Worm (Caenorhabditis elegans): ENCODE results near the gene sdc-3.

The sdc-3 gene

DNA sequence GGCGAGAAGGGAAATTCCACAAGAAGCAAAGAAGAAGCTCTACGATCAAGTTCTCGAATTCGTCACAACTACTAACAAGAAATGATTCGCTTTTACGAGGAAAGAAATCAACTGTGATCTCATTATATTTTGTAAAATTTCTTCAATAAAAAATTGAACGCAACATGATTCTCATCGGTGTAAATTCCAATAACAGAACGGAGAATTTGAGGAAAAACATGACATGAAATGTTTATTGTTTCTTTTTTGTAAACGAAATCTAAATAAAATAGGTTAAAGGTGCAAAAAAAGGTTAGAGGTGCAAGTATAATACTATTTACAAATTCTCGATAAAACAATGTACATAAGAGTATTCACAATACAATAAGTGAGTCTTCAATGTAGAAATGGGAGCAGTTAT is 56.5 kb downstream of the sdc-3 start (continued):
- TF ChIP-seq him-1 (tag; optimal IDR thresholded peaks at IDR 0.05) (no peak), ztf-25 (GFP tag; IDR thresholded peaks at IDR 0.05) (no peak), hrde-1 (tag; optimal IDR thresholded peaks at IDR 0.05; ENCODE audit: borderline replicate concordance) (peak; percentile 89), mel-28 (tag; optimal IDR thresholded peaks at IDR 0.05; ENCODE audit: borderline replicate concordance) (no peak), egl-44 (GFP tag; IDR thresholded peaks at IDR 0.05) (peak; percentile 44; the same call in 1 of the 2 replicates), die-1 (tag; optimal IDR thresholded peaks at IDR 0.05) (peak; percentile 50), madf-10 (tag; optimal IDR thresholded peaks at IDR 0.05) (no peak), B0019.2 (GFP tag; conservative IDR thresholded peaks at IDR 0.05) (no peak), Y53G8AR.9 (GFP tag; conservative IDR thresholded peaks at IDR 0.05) (peak; percentile 83; the same call in 1 of the 2 replicates), lsy-27 (tag; optimal IDR thresholded peaks at IDR 0.05; ENCODE audit: borderline replicate concordance, insufficient read depth) (no peak), Y95B8A.8 (GFP tag; IDR thresholded peaks at IDR 0.05) (peak; percentile 91), mes-4 (tag; optimal IDR thresholded peaks at IDR 0.05) (no peak), bed-2 (GFP tag; IDR thresholded peaks at IDR 0.05) (no peak), Y53F4B.3 (GFP tag; IDR thresholded peaks at IDR 0.05) (no peak), mxl-1 (tag; optimal IDR thresholded peaks at IDR 0.05) (no peak), K12H6.12 (tag; optimal IDR thresholded peaks at IDR 0.05) (no peak), ceh-40 (GFP tag; IDR thresholded peaks at IDR 0.05) (0 out of 2 replicates have a peak, but pooled peaks have one; percentile 41), madf-8 (GFP tag; conservative IDR thresholded peaks at IDR 0.05) (peak; percentile 23; the same call in 1 of the 2 replicates), F37B4.10 (GFP tag; IDR thresholded peaks at IDR 0.05) (no peak), cebp-1 (GFP tag; IDR thresholded peaks at IDR 0.05) (no peak), cebp-1 (tag; optimal IDR thresholded peaks at IDR 0.05) (peak; percentile 21), let-526 (GFP tag; IDR thresholded peaks at IDR 0.05) (no peak), ztf-3 (GFP tag; optimal IDR thresholded peaks at IDR 0.05) (no peak), nfya-1 (tag; optimal IDR thresholded peaks at IDR 0.05; ENCODE audit: borderline replicate concordance, insufficient read depth) (no peak), K11D2.4 (GFP tag; IDR thresholded peaks at IDR 0.05) (no peak), tbx-9 (tag; optimal IDR thresholded peaks at IDR 0.05; ENCODE audit: borderline replicate concordance) (no peak), aptf-3 (GFP tag; IDR thresholded peaks at IDR 0.05) (no peak), ZK185.1 (tag; optimal IDR thresholded peaks at IDR 0.05; ENCODE audit: poor library complexity, severe bottlenecking) (no peak), somi-1 (GFP tag; optimal IDR thresholded peaks at IDR 0.05) (no peak), lin-40 (tag; optimal IDR thresholded peaks at IDR 0.05) (no peak), repo-1 (tag; optimal IDR thresholded peaks at IDR 0.05) (peak; percentile 11), pbrm-1 (GFP tag; IDR thresholded peaks at IDR 0.05) (0 out of 2 replicates have a peak, but pooled peaks have one; percentile 13), T26A5.8 (tag; optimal IDR thresholded peaks at IDR 0.05) (no peak), hmg-20 (GFP tag; IDR thresholded peaks at IDR 0.05) (no peak), sptf-2 (GFP tag; optimal IDR thresholded peaks at IDR 0.05) (no peak), hlh-12 (tag; optimal IDR thresholded peaks at IDR 0.05) (no peak), egrh-3 (GFP tag; IDR thresholded peaks at IDR 0.05) (no peak), ccch-3 (GFP tag; optimal IDR thresholded peaks at IDR 0.05) (no peak), ceh-58 (GFP tag; IDR thresholded peaks at IDR 0.05) (no peak), lin-26 (GFP tag; IDR thresholded peaks at IDR 0.05) (no peak; the same call in 1 of the 2 replicates), cebp-2 (GFP tag; IDR thresholded peaks at IDR 0.05) (no peak), F49E8.2 (tag; optimal IDR thresholded peaks at IDR 0.05; ENCODE audit: insufficient read depth) (peak; percentile 77), attf-5 (GFP tag; optimal IDR thresholded peaks at IDR 0.05) (peak; percentile 28), fkh-3 (tag; optimal IDR thresholded peaks at IDR 0.05) (no peak), F23B12.7 (tag; optimal IDR thresholded peaks at IDR 0.05; ENCODE audit: insufficient read depth) (no peak), F39B2.1 (GFP tag; IDR thresholded peaks at IDR 0.05) (0 out of 2 replicates have a peak, but pooled peaks have one; percentile 43), aptf-2 (GFP tag; conservative IDR thresholded peaks at IDR 0.05) (no peak), tbp1 (GFP tag; optimal IDR thresholded peaks at IDR 0.05) (peak; percentile 42), B0336.3 (GFP tag; IDR thresholded peaks at IDR 0.05) (peak; percentile 84)
